Fruit fly (Drosophila melanogaster) whole organism, embryonic: ENCODE results near the gene Cypl.

ENCODE experiments used
- Abd-B ChIP-seq: fragments of 200-800 bp; sonication (Bioruptor generic); optimal IDR thresholded peaks from 2 replicates; lab custom pipeline; 2018; ENCODE audit warnings: missing biosample characterization, mild to moderate bottlenecking, missing genetic modification characterization, moderate library complexity
- CG11456 ChIP-seq: fragments of 200-800 bp; sonication (Bioruptor generic); IDR thresholded peaks from 3 replicates; pipeline ENCODE4 v1.3.6; 2022; ENCODE audit warnings: missing biosample characterization, missing genetic modification characterization
- CG11504 ChIP-seq: fragments of 200-800 bp; sonication (Bioruptor generic); optimal IDR thresholded peaks from 3 replicates; lab custom pipeline; 2019; ENCODE audit warnings: missing biosample characterization, mild to moderate bottlenecking, missing genetic modification characterization, moderate library complexity
- CG13123 ChIP-seq: fragments of 200-800 bp; sonication (Bioruptor generic); optimal IDR thresholded peaks from 2 replicates; lab custom pipeline; 2016; ENCODE audit warnings: missing biosample characterization, missing genetic modification characterization
- CG13624 ChIP-seq: fragments of 200-800 bp; sonication (Bioruptor generic); optimal IDR thresholded peaks from 2 replicates; lab custom pipeline; 2016; ENCODE audit warnings: missing biosample characterization, missing genetic modification characterization
- CG13775 ChIP-seq: fragments of 200-800 bp; sonication (Bioruptor generic); optimal IDR thresholded peaks from 3 replicates; lab custom pipeline; 2017; ENCODE audit warnings: missing biosample characterization, mild to moderate bottlenecking, missing genetic modification characterization
- CG14710 ChIP-seq: fragments of 200-800 bp; sonication (Bioruptor generic); optimal IDR thresholded peaks from 3 replicates; lab custom pipeline; 2019; ENCODE audit warnings: missing biosample characterization, mild to moderate bottlenecking, missing genetic modification characterization, moderate library complexity
- CG15073 ChIP-seq: fragments of 200-800 bp; sonication (Bioruptor generic); optimal IDR thresholded peaks from 2 replicates; lab custom pipeline; 2016; ENCODE audit warnings: missing biosample characterization, missing genetic modification characterization
- CG17829 ChIP-seq: fragments of 200-800 bp; optimal IDR thresholded peaks from 2 replicates; lab custom pipeline; 2019; ENCODE audit warnings: missing biosample characterization, mild to moderate bottlenecking, missing genetic modification characterization, moderate library complexity
- CG2202 ChIP-seq: fragments of 200-800 bp; sonication (Bioruptor generic); optimal IDR thresholded peaks from 2 replicates; lab custom pipeline; 2018; ENCODE audit warnings: missing biosample characterization, mild to moderate bottlenecking, missing genetic modification characterization
- CG2712 ChIP-seq: fragments of 200-800 bp; optimal IDR thresholded peaks from 3 replicates; lab custom pipeline; 2019; ENCODE audit warnings: missing biosample characterization, mild to moderate bottlenecking, missing genetic modification characterization, moderate library complexity
- CG4424 ChIP-seq: fragments of 200-800 bp; sonication (Bioruptor generic); optimal IDR thresholded peaks from 3 replicates; lab custom pipeline; 2016; ENCODE audit warnings: missing biosample characterization, missing genetic modification characterization
- CG6791 ChIP-seq: fragments of 200-800 bp; sonication (Bioruptor generic); IDR thresholded peaks from 3 replicates; pipeline ENCODE4 v1.3.6; 2022; ENCODE audit warnings: missing biosample characterization, missing genetic modification characterization; ENCODE audit not compliant: partially characterized antibody
- CG8290 ChIP-seq, 3 experiments: fragments of 200-800 bp; sonication (Bioruptor generic); optimal IDR thresholded peaks; 2 replicates each; lab custom pipeline; 2016 to 2019; ENCODE audit warnings: missing biosample characterization in 3 of 3, missing genetic modification characterization in 3 of 3, mild to moderate bottlenecking in 2 of 3, moderate library complexity in 1 of 3
- CG8765 ChIP-seq: fragments of 200-800 bp; sonication (Bioruptor generic); IDR thresholded peaks from 2 replicates; pipeline ENCODE4 v1.3.6; 2022; ENCODE audit warnings: missing biosample characterization, missing genetic modification characterization
- D19B ChIP-seq: fragments of 200-800 bp; sonication (Bioruptor generic); optimal IDR thresholded peaks from 2 replicates; lab custom pipeline; 2017; ENCODE audit warnings: missing biosample characterization, mild to moderate bottlenecking, missing genetic modification characterization
- Dek ChIP-seq: fragments of 200-800 bp; sonication (Bioruptor generic); optimal IDR thresholded peaks from 3 replicates; lab custom pipeline; 2019; ENCODE audit warnings: missing biosample characterization, mild to moderate bottlenecking, missing genetic modification characterization, moderate library complexity
- Dp ChIP-seq: fragments of 200-800 bp; sonication (Bioruptor generic); optimal IDR thresholded peaks from 2 replicates; lab custom pipeline; 2018; ENCODE audit warnings: missing biosample characterization, mild to moderate bottlenecking, missing genetic modification characterization, moderate library complexity
- Dref ChIP-seq: fragments of 200-800 bp; sonication (Bioruptor generic); IDR thresholded peaks from 2 replicates; pipeline ENCODE4 v1.3.6; 2022; ENCODE audit warnings: missing biosample characterization, missing genetic modification characterization
- E2f1 ChIP-seq: fragments of 200-800 bp; sonication (Bioruptor generic); IDR thresholded peaks from 2 replicates; pipeline ENCODE4 v1.3.6; 2022; ENCODE audit warnings: missing biosample characterization, missing genetic modification characterization
- GATAe ChIP-seq: fragments of 200-800 bp; sonication (Bioruptor generic); conservative IDR thresholded peaks from 2 replicates; pipeline ENCODE4 v1.3.6; 2022; ENCODE audit warnings: missing biosample characterization, missing genetic modification characterization
- H2.0 ChIP-seq: fragments of 200-800 bp; sonication (Bioruptor generic); IDR thresholded peaks from 2 replicates; pipeline ENCODE4 v1.3.6; 2022; ENCODE audit warnings: missing biosample characterization, missing genetic modification characterization
- Hr78 ChIP-seq, 2 experiments: fragments of 200-800 bp in 1 of 2; fragments of >200 bp in 1 of 2; sonication (Bioruptor generic) in 1 of 2; optimal IDR thresholded peaks; 2 replicates each; lab custom pipeline; 2017 to 2019; ENCODE audit warnings: missing biosample characterization in 2 of 2, missing genetic modification characterization in 2 of 2, mild to moderate bottlenecking in 1 of 2, moderate library complexity in 1 of 2
- Hsf ChIP-seq: fragments of 200-800 bp; sonication (Bioruptor generic); optimal IDR thresholded peaks from 3 replicates; lab custom pipeline; 2016; ENCODE audit warnings: missing biosample characterization, missing genetic modification characterization
- Lim3 ChIP-seq: fragments of 200-800 bp; sonication (Bioruptor generic); IDR thresholded peaks from 2 replicates; pipeline ENCODE4 v1.3.6; 2022; ENCODE audit warnings: missing biosample characterization, missing genetic modification characterization
- NC2α ChIP-seq: fragments of 200-800 bp; sonication (Bioruptor generic); optimal IDR thresholded peaks from 2 replicates; lab custom pipeline; 2016; ENCODE audit warnings: missing biosample characterization, missing genetic modification characterization
- Sry-δ ChIP-seq: fragments of 200-800 bp; sonication (Bioruptor generic); optimal IDR thresholded peaks from 2 replicates; lab custom pipeline; 2016; ENCODE audit warnings: missing biosample characterization, missing genetic modification characterization
- YL-1 ChIP-seq: fragments of 200-800 bp; sonication (Bioruptor generic); optimal IDR thresholded peaks from 3 replicates; lab custom pipeline; 2017; ENCODE audit warnings: missing biosample characterization, mild to moderate bottlenecking, missing genetic modification characterization
- ab ChIP-seq: fragments of 200-800 bp; sonication (Bioruptor generic); optimal IDR thresholded peaks from 2 replicates; lab custom pipeline; 2016; ENCODE audit warnings: missing biosample characterization, missing genetic modification characterization
- ac ChIP-seq: fragments of 200-800 bp; sonication (Bioruptor generic); optimal IDR thresholded peaks from 3 replicates; lab custom pipeline; 2017; ENCODE audit warnings: missing biosample characterization, mild to moderate bottlenecking, missing genetic modification characterization
- al ChIP-seq: fragments of 200-800 bp; sonication (Bioruptor generic); IDR thresholded peaks from 2 replicates; pipeline ENCODE4 v1.3.6; 2022; ENCODE audit warnings: missing biosample characterization, missing genetic modification characterization
- amos ChIP-seq: fragments of 200-800 bp; sonication (Bioruptor generic); IDR thresholded peaks from 2 replicates; pipeline ENCODE4 v1.3.6; 2022; ENCODE audit warnings: missing biosample characterization, missing genetic modification characterization; ENCODE audit not compliant: partially characterized antibody
- chn ChIP-seq: fragments of 200-800 bp; sonication (Bioruptor generic); optimal IDR thresholded peaks from 2 replicates; lab custom pipeline; 2016; ENCODE audit warnings: missing biosample characterization, missing genetic modification characterization
- dan ChIP-seq: fragments of 200-800 bp; sonication (Bioruptor generic); IDR thresholded peaks from 2 replicates; pipeline ENCODE4 v1.3.6; 2022; ENCODE audit warnings: missing biosample characterization, missing genetic modification characterization
- esg ChIP-seq: fragments of 200-800 bp; sonication (Bioruptor generic); conservative IDR thresholded peaks from 2 replicates; pipeline ENCODE4 v1.3.6; 2022; ENCODE audit warnings: missing biosample characterization, missing genetic modification characterization
- fd102C ChIP-seq: fragments of 200-800 bp; sonication (Bioruptor generic); optimal IDR thresholded peaks from 2 replicates; lab custom pipeline; 2018; ENCODE audit warnings: missing biosample characterization, mild to moderate bottlenecking, missing genetic modification characterization, moderate library complexity
- gfzf ChIP-seq: fragments of 200-800 bp; sonication (Bioruptor generic); optimal IDR thresholded peaks from 2 replicates; lab custom pipeline; 2016; ENCODE audit warnings: missing biosample characterization, mild to moderate bottlenecking, missing genetic modification characterization, moderate library complexity
- grn ChIP-seq: fragments of 200-800 bp; sonication (Bioruptor generic); optimal IDR thresholded peaks from 3 replicates; lab custom pipeline; 2017; ENCODE audit warnings: missing biosample characterization, missing genetic modification characterization
- gro ChIP-seq: fragments of 200-800 bp; sonication (Bioruptor generic); optimal IDR thresholded peaks from 2 replicates; lab custom pipeline; 2016; ENCODE audit warnings: missing biosample characterization, missing genetic modification characterization
- pnt ChIP-seq: fragments of 200-800 bp; sonication (Bioruptor generic); optimal IDR thresholded peaks from 3 replicates; lab custom pipeline; 2016; ENCODE audit warnings: missing biosample characterization, missing genetic modification characterization
- psq ChIP-seq: fragments of 200-800 bp; sonication (Bioruptor generic); optimal IDR thresholded peaks from 2 replicates; lab custom pipeline; 2017; ENCODE audit warnings: missing biosample characterization, missing genetic modification characterization
- sc ChIP-seq, 3 experiments: fragments of >200 bp in 2 of 3; fragments of 200-800 bp in 1 of 3; sonication (Bioruptor generic) in 1 of 3; optimal IDR thresholded peaks; 2 replicates in 2 of 3; 3 replicates in 1 of 3; lab custom pipeline; 2017; ENCODE audit warnings: mild to moderate bottlenecking in 1 of 3, missing biosample characterization in 1 of 3, missing genetic modification characterization in 1 of 3, missing genetic modification reagents in 1 of 3
- sens ChIP-seq: fragments of 200-800 bp; sonication (Bioruptor generic); peaks from one replicate; lab custom pipeline; 2016; ENCODE audit warnings: missing biosample characterization, missing genetic modification characterization
- seq ChIP-seq: fragments of 200-800 bp; sonication (Bioruptor generic); IDR thresholded peaks from 2 replicates; pipeline ENCODE4 v1.3.6; 2022; ENCODE audit warnings: missing biosample characterization, missing genetic modification characterization
- sug ChIP-seq: fragments of 200-800 bp; optimal IDR thresholded peaks from 2 replicates; lab custom pipeline; 2019; ENCODE audit warnings: missing biosample characterization, mild to moderate bottlenecking, missing genetic modification characterization, moderate library complexity
- tio ChIP-seq: fragments of 200-800 bp; sonication (Bioruptor generic); optimal IDR thresholded peaks from 2 replicates; lab custom pipeline; 2017; ENCODE audit warnings: missing biosample characterization, missing genetic modification characterization, inconsistent platforms
- vfl ChIP-seq: fragments of 200-800 bp; sonication (Bioruptor generic); optimal IDR thresholded peaks from 2 replicates; lab custom pipeline; 2016; ENCODE audit warnings: missing biosample characterization, missing genetic modification characterization

Cypl gene

dm6 chr3L:589290-590281 lies 46.9 kb upstream of the Cypl start (continued):
- peak; percentile 84 for TF ChIP-seq vfl
- TF ChIP-seq fd102C (GFP tag; lab: Kevin White, UChicago): peak; percentile 61
- TF ChIP-seq GATAe: no peak; the same call in 1 of the 2 replicates
- peak; percentile 76 for TF ChIP-seq tio (GFP tag; lab: Kevin White, UChicago)
- no peak for TF ChIP-seq grn (GFP tag; lab: Kevin White, UChicago)
- TF ChIP-seq E2f1 (GFP tag; lab: Robert Waterston, UW): peak; percentile 89
- no peak for TF ChIP-seq sc (optimal IDR thresholded peaks at IDR 0.05; lab: Kevin White, UChicago)
- TF ChIP-seq sc (GFP tag; optimal IDR thresholded peaks at IDR 0.05; lab: Kevin White, UChicago): peak; percentile 62
- TF ChIP-seq dan (GFP tag; lab: Robert Waterston, UW): peak; percentile 82
- TF ChIP-seq CG13123 (GFP tag; lab: Kevin White, UChicago): peak; percentile 79
- TF ChIP-seq Hr78 (GFP tag; optimal IDR thresholded peaks at IDR 0.05; lab: Kevin White, UChicago): peak in 1 of 2 experiments; percentile 51
- no peak for TF ChIP-seq CG6791
- TF ChIP-seq Dek (tag; lab: Kevin White, UChicago): peak; percentile 88
- TF ChIP-seq CG11504: peak; percentile 83
- TF ChIP-seq YL-1 (GFP tag; lab: Kevin White, UChicago): peak; percentile 41
- peak; percentile 90 for TF ChIP-seq NC2α
- peak; percentile 87 for TF ChIP-seq CG4424
- peak; percentile 92 for TF ChIP-seq pnt (GFP tag; lab: Kevin White, UChicago)
- TF ChIP-seq D19B: peak; percentile 70
- TF ChIP-seq Dp: no peak
- TF ChIP-seq CG17829 (tag; lab: Kevin White, UChicago): peak; percentile 93
- peak; percentile 72 for TF ChIP-seq Abd-B
- TF ChIP-seq CG13624: peak; percentile 93
- peak; percentile 85 for TF ChIP-seq al (GFP tag; lab: Robert Waterston, UW)
- TF ChIP-seq CG14710: peak; percentile 78
- TF ChIP-seq ac (GFP tag; lab: Kevin White, UChicago): peak; percentile 71
- TF ChIP-seq CG8290 (GFP tag; optimal IDR thresholded peaks at IDR 0.05; lab: Kevin White, UChicago): peak; percentile 81
- TF ChIP-seq CG8290 (tag; optimal IDR thresholded peaks at IDR 0.05; lab: Kevin White, UChicago): peak; percentile 25 to 98
- peak; percentile 86 for TF ChIP-seq sug (tag; lab: Kevin White, UChicago)
- TF ChIP-seq CG15073 (GFP tag; lab: Kevin White, UChicago): peak; percentile 22
- TF ChIP-seq psq (GFP tag; lab: Kevin White, UChicago): peak; percentile 24
- peak; percentile 81 for TF ChIP-seq seq (GFP tag; lab: Robert Waterston, UW)
- TF ChIP-seq ab: peak; percentile 52
- TF ChIP-seq chn (GFP tag; lab: Kevin White, UChicago): peak; percentile 93
- peak; percentile 93 for TF ChIP-seq CG2712
- TF ChIP-seq esg (GFP tag; lab: Robert Waterston, UW): peak; percentile 86
- TF ChIP-seq gfzf (GFP tag; lab: Kevin White, UChicago): no peak
- peak; percentile 23; the same call in 1 of the 2 replicates for TF ChIP-seq Lim3 (GFP tag; lab: Robert Waterston, UW)
- TF ChIP-seq H2.0: peak; percentile 92
- TF ChIP-seq CG8765 (GFP tag; lab: Robert Waterston, UW): peak; percentile 92
- TF ChIP-seq Sry-δ: peak; percentile 55
- TF ChIP-seq sens (GFP tag; lab: Kevin White, UChicago): peak; percentile 98
- TF ChIP-seq CG2202 (tag; lab: Kevin White, UChicago): peak; percentile 75
- peak; percentile 77 for TF ChIP-seq gro (GFP tag; lab: Kevin White, UChicago)
- peak; percentile 95 for TF ChIP-seq CG11456 (GFP tag; lab: Robert Waterston, UW)
- TF ChIP-seq Hsf (GFP tag; lab: Kevin White, UChicago): peak; percentile 89
- TF ChIP-seq CG13775: peak; percentile 97
- peak; percentile 38; the same call in 1 of the 2 replicates for TF ChIP-seq Dref (GFP tag; lab: Robert Waterston, UW)
- TF ChIP-seq amos: no peak
